Worm (Caenorhabditis elegans) whole organism, L1 larva: Measurements from ENCODE around the gene F44E2.7.

Experiments used
- C04F5.9 ChIP-seq: sonication (generic microtip); optimal IDR thresholded peaks from 2 replicates; lab custom pipeline; 2016; ENCODE audit warnings: missing genetic modification characterization, missing compliant biosample characterization
- Y116A8C.19 ChIP-seq: sonication (generic microtip); optimal IDR thresholded peaks from 2 replicates; lab custom pipeline; 2016; ENCODE audit warnings: missing compliant biosample characterization, missing genetic modification characterization, borderline replicate concordance
- alr-1 ChIP-seq: fragments of 200-800 bp; sonication (Bioruptor generic); optimal IDR thresholded peaks from 2 replicates; lab custom pipeline; 2018; ENCODE audit warnings: borderline replicate concordance, mild to moderate bottlenecking, missing genetic modification characterization, missing compliant biosample characterization
- aly-2 ChIP-seq: fragments of 150-350 bp; optimal IDR thresholded peaks from 2 replicates; lab custom pipeline; 2014; ENCODE audit warnings: missing biosample characterization, missing genetic modification characterization
- ama-1 ChIP-seq: fragments of 150-350 bp; optimal IDR thresholded peaks from 2 replicates; lab custom pipeline; 2014
- blmp-1 ChIP-seq: fragments of 150-350 bp; optimal IDR thresholded peaks from 2 replicates; lab custom pipeline; 2014; ENCODE audit warnings: missing biosample characterization, missing genetic modification characterization
- ceh-63 ChIP-seq: fragments of 200-800 bp; sonication (Bioruptor generic); optimal IDR thresholded peaks from 2 replicates; lab custom pipeline; 2018; ENCODE audit warnings: mild to moderate bottlenecking, missing genetic modification characterization, missing compliant biosample characterization
- ceh-8 ChIP-seq: fragments of 200-800 bp; sonication (Bioruptor generic); optimal IDR thresholded peaks from 2 replicates; lab custom pipeline; 2018; ENCODE audit warnings: mild to moderate bottlenecking, missing genetic modification characterization, moderate library complexity, missing compliant biosample characterization
- ceh-82 ChIP-seq, 3 experiments: fragments of 150-350 bp in 1 of 3; sonication (generic microtip) in 2 of 3; optimal IDR thresholded peaks; 2 replicates each; lab custom pipeline; 2014 to 2017; ENCODE audit warnings: missing biosample characterization in 3 of 3, missing genetic modification characterization in 3 of 3
- ceh-88 ChIP-seq: fragments of 200-800 bp; sonication (Bioruptor generic); IDR thresholded peaks from 2 replicates; pipeline ENCODE4 v1.3.6; 2022; ENCODE audit warnings: missing genetic modification characterization, missing compliant biosample characterization
- ces-1 ChIP-seq: fragments of 150-350 bp; optimal IDR thresholded peaks from 2 replicates; lab custom pipeline; 2014; ENCODE audit warnings: missing biosample characterization, missing genetic modification reagents, missing genetic modification characterization
- dpl-1 ChIP-seq, 3 experiments: fragments of 150-350 bp in 2 of 3; sonication (generic microtip) in 1 of 3; optimal IDR thresholded peaks; 2 replicates each; lab custom pipeline; 2014 to 2017; ENCODE audit warnings: missing biosample characterization in 3 of 3, missing genetic modification characterization in 3 of 3, missing genetic modification reagents in 3 of 3
- dsc-1 ChIP-seq: sonication (generic microtip); optimal IDR thresholded peaks from 2 replicates; lab custom pipeline; 2016; ENCODE audit warnings: mild to moderate bottlenecking, missing genetic modification characterization, missing compliant biosample characterization
- efl-1 ChIP-seq, 4 experiments: fragments of 150-350 bp; optimal IDR thresholded peaks in 3 of 4; peaks in 1 of 4; 1 replicate in 1 of 4; 2 replicates in 3 of 4; lab custom pipeline; 2014; ENCODE audit warnings: missing biosample characterization in 2 of 4, missing genetic modification characterization in 2 of 4, missing genetic modification reagents in 2 of 4
- egl-13 ChIP-seq: sonication (generic microtip); optimal IDR thresholded peaks from 2 replicates; lab custom pipeline; 2016; ENCODE audit warnings: missing genotype, missing genetic modification reagents, missing genetic modification characterization, missing compliant biosample characterization
- elt-2 ChIP-seq: sonication (generic microtip); optimal IDR thresholded peaks from 2 replicates; lab custom pipeline; 2016; ENCODE audit warnings: missing genetic modification characterization, mild to moderate bottlenecking, inconsistent platforms, missing compliant biosample characterization, missing genetic modification reagents
- elt-3 ChIP-seq, 6 experiments: fragments of 150-350 bp in 1 of 6; sonication (generic microtip); optimal IDR thresholded peaks; 2 replicates each; lab custom pipeline; 2017 to 2018; ENCODE audit warnings: missing biosample characterization in 6 of 6, missing genetic modification characterization in 6 of 6, inconsistent platforms in 1 of 6
- ets-5 ChIP-seq: fragments of 200-800 bp; sonication (Bioruptor generic); IDR thresholded peaks from 2 replicates; pipeline ENCODE4 v1.3.6; 2022; ENCODE audit warnings: missing genetic modification characterization, missing compliant biosample characterization
- fkh-10 ChIP-seq: sonication (generic microtip); optimal IDR thresholded peaks from 2 replicates; lab custom pipeline; 2017; ENCODE audit warnings: missing biosample characterization, missing genetic modification reagents, missing genetic modification characterization
- fkh-4 ChIP-seq: sonication (generic microtip); optimal IDR thresholded peaks from 2 replicates; lab custom pipeline; 2016; ENCODE audit warnings: missing compliant biosample characterization, missing genetic modification characterization, borderline replicate concordance
- fkh-8 ChIP-seq: sonication (generic microtip); optimal IDR thresholded peaks from 2 replicates; lab custom pipeline; 2016; ENCODE audit warnings: mild to moderate bottlenecking, missing genetic modification characterization, missing compliant biosample characterization
- hpl-2 ChIP-seq: fragments of 150-350 bp; optimal IDR thresholded peaks from 2 replicates; lab custom pipeline; 2014; ENCODE audit warnings: missing biosample characterization, missing genetic modification reagents, missing genetic modification characterization
- lin-14 ChIP-seq: fragments of 200-800 bp; sonication (Bioruptor generic); optimal IDR thresholded peaks from 2 replicates; lab custom pipeline; 2018; ENCODE audit warnings: mild to moderate bottlenecking, missing genetic modification characterization, moderate library complexity, missing compliant biosample characterization
- lin-15B ChIP-seq: fragments of 150-350 bp; sonication (generic microtip); optimal IDR thresholded peaks from 3 replicates; lab custom pipeline; 2014; ENCODE audit warnings: missing biosample characterization, missing genetic modification characterization
- lin-35 ChIP-seq, 2 experiments: fragments of 150-350 bp; optimal IDR thresholded peaks; 2 replicates each; lab custom pipeline; 2014; ENCODE audit warnings: missing biosample characterization in 2 of 2, missing genetic modification characterization in 2 of 2, missing genetic modification reagents in 2 of 2
- lsy-2 ChIP-seq, 2 experiments: fragments of 150-350 bp; optimal IDR thresholded peaks; 2 replicates each; lab custom pipeline; 2014; ENCODE audit warnings: missing biosample characterization in 2 of 2, missing genetic modification characterization in 2 of 2
- mdl-1 ChIP-seq, 2 experiments: fragments of 150-350 bp; optimal IDR thresholded peaks; 2 replicates each; lab custom pipeline; 2014 to 2017; ENCODE audit warnings: missing biosample characterization in 2 of 2, missing genetic modification characterization in 2 of 2, inconsistent platforms in 1 of 2
- mef-2 ChIP-seq: fragments of 150-350 bp; optimal IDR thresholded peaks from 2 replicates; lab custom pipeline; 2014; ENCODE audit warnings: missing biosample characterization, missing genetic modification characterization
- mep-1 ChIP-seq: fragments of 150-350 bp; optimal IDR thresholded peaks from 2 replicates; lab custom pipeline; 2014; ENCODE audit warnings: missing biosample characterization, missing genetic modification characterization
- nhr-12 ChIP-seq: sonication (generic microtip); optimal IDR thresholded peaks from 2 replicates; lab custom pipeline; 2017; ENCODE audit warnings: missing biosample characterization, missing genetic modification characterization
- nhr-20 ChIP-seq: sonication (generic microtip); optimal IDR thresholded peaks from 2 replicates; lab custom pipeline; 2016; ENCODE audit warnings: mild to moderate bottlenecking, missing genetic modification characterization, missing compliant biosample characterization
- nhr-28 ChIP-seq: fragments of 150-350 bp; optimal IDR thresholded peaks from 2 replicates; lab custom pipeline; 2014; ENCODE audit warnings: missing biosample characterization, missing genetic modification characterization
- nhr-47 ChIP-seq: sonication (generic microtip); optimal IDR thresholded peaks from 2 replicates; lab custom pipeline; 2016; ENCODE audit warnings: mild to moderate bottlenecking, missing genetic modification characterization, moderate library complexity, missing compliant biosample characterization
- nhr-71 ChIP-seq: sonication (generic microtip); optimal IDR thresholded peaks from 2 replicates; lab custom pipeline; 2016; ENCODE audit warnings: mild to moderate bottlenecking, missing genetic modification characterization, moderate library complexity, missing compliant biosample characterization
- nhr-77 ChIP-seq: fragments of 150-350 bp; optimal IDR thresholded peaks from 2 replicates; lab custom pipeline; 2014; ENCODE audit warnings: missing biosample characterization, missing genetic modification characterization
- nhr-84 ChIP-seq: sonication (generic microtip); optimal IDR thresholded peaks from 2 replicates; lab custom pipeline; 2017; ENCODE audit warnings: missing biosample characterization, missing genetic modification characterization
- nhr-90 ChIP-seq: sonication (generic microtip); optimal IDR thresholded peaks from 2 replicates; lab custom pipeline; 2016; ENCODE audit warnings: mild to moderate bottlenecking, missing genetic modification characterization, missing compliant biosample characterization; ENCODE audit not compliant: poor library complexity
- pag-3 ChIP-seq: sonication (generic microtip); optimal IDR thresholded peaks from 2 replicates; lab custom pipeline; 2017; ENCODE audit warnings: missing genetic modification characterization, mild to moderate bottlenecking, missing compliant biosample characterization, antibody characterized with exemption, borderline replicate concordance; ENCODE audit not compliant: insufficient read depth
- pqm-1 ChIP-seq: sonication (generic microtip); optimal IDR thresholded peaks from 3 replicates; lab custom pipeline; 2017; ENCODE audit warnings: missing biosample characterization, missing genetic modification characterization
- rnt-1 ChIP-seq: sonication (generic microtip); optimal IDR thresholded peaks from 2 replicates; lab custom pipeline; 2016; ENCODE audit warnings: mild to moderate bottlenecking, missing genetic modification characterization, moderate library complexity, missing compliant biosample characterization
- skn-1 ChIP-seq: fragments of 150-350 bp; optimal IDR thresholded peaks from 2 replicates; lab custom pipeline; 2014; ENCODE audit warnings: missing biosample characterization, missing genetic modification characterization
- snpc-4 ChIP-seq: fragments of 150-350 bp; optimal IDR thresholded peaks from 2 replicates; lab custom pipeline; 2014; ENCODE audit warnings: missing biosample characterization, missing genetic modification characterization
- sox-4 ChIP-seq: sonication (generic microtip); optimal IDR thresholded peaks from 2 replicates; lab custom pipeline; 2016; ENCODE audit warnings: missing genetic modification characterization, missing compliant biosample characterization
- sup-37 ChIP-seq: fragments of 200-800 bp; sonication (Bioruptor generic); optimal IDR thresholded peaks from 2 replicates; lab custom pipeline; 2018; ENCODE audit warnings: mild to moderate bottlenecking, missing genetic modification characterization, missing compliant biosample characterization
- tbx-2 ChIP-seq: sonication (generic microtip); optimal IDR thresholded peaks from 2 replicates; lab custom pipeline; 2016; ENCODE audit warnings: missing genetic modification characterization, missing compliant biosample characterization
- unc-130 ChIP-seq: fragments of 150-350 bp; optimal IDR thresholded peaks from 2 replicates; lab custom pipeline; 2017; ENCODE audit warnings: missing biosample characterization, missing genetic modification characterization, inconsistent platforms
- unc-30 ChIP-seq: sonication (generic microtip); optimal IDR thresholded peaks from 2 replicates; lab custom pipeline; 2017; ENCODE audit warnings: missing biosample characterization, missing genetic modification characterization
- vab-15 ChIP-seq: sonication (generic microtip); optimal IDR thresholded peaks from 2 replicates; lab custom pipeline; 2017; ENCODE audit warnings: missing genotype, mild to moderate bottlenecking, missing genetic modification characterization, missing compliant biosample characterization
- ztf-11 ChIP-seq, 2 experiments: sonication (generic microtip); optimal IDR thresholded peaks; 2 replicates each; lab custom pipeline; 2016 to 2017; ENCODE audit warnings: missing genetic modification characterization in 2 of 2, missing biosample characterization in 1 of 2, missing compliant biosample characterization in 1 of 2

Gene F44E2.7

DNA sequence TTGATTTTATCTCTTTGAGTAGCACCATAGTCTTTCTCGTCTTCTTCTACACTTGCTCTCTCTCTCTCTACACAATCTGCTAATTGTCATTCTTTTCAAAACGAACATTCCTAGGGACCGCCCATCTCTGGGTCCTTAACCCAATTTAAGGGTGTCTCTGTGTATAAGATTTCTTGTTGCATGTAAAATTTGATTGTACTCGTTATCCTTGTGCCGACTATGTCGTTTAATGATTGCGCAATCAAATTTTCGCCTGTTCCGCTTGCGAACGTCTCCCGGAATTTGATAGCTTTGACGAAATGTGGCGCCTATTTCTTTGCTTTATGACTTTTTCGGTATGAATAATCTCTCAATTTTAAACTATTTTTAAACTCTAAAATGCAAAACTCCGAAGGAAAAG is 37.2 kb downstream of the F44E2.7 start:
- TF ChIP-seq fkh-10 (GFP tag; lab: Kevin White, UChicago) (peak; percentile 36), elt-2 (no peak), lin-14 (GFP tag; lab: Kevin White, UChicago) (peak; percentile 53)

DNA sequence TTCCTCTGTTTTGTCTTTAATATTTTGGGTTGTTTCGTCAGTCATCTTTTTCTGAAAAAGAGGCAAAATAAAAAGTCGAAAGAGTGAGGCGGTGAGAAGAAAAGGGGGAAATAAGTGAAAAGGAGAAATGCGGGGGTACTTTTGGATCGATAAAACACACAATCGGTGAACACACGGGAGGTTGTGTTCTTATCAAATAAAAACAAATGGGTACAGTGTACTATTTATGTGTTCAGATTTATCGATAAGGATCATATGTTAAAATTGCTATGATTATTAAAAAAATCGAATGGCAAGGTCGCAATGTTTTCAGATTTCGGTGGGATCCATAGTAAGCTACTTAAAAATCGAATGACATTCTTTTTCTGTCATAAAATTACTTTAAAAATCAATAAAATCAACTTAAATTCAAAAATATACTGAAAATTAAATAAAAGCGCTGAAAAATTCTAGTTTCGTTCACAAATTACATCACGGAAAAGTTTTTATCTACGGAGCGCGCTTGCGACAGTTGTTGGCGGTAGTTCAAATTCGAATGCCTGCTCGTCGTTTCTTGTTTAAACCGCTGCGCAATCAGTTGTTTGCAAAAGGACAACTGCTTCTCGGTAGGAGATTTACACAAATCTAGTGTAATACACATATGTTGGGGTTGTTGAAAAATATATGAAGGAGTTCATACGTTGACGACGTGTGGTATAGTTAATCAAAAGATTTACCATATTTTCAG is 38.9 kb downstream of the F44E2.7 start, which contains the start of gene prx-19:
Gene prx-19, minus strand, starts transcription at position 51 of the 727 bp plus-strand sequence.
- no peak for TF ChIP-seq unc-30 (tag; lab: Kevin White, UChicago)
- TF ChIP-seq Y116A8C.19 (tag; lab: Kevin White, UChicago) = no peak
- no peak for TF ChIP-seq C04F5.9 (tag; lab: Kevin White, UChicago)
- no peak for TF ChIP-seq aly-2 (tag; lab: Kevin White, UChicago)
- TF ChIP-seq ceh-88 (GFP tag; lab: Robert Waterston, UW) = no peak
- TF ChIP-seq blmp-1 (tag; lab: Kevin White, UChicago) = peak; percentile 54
- peak; percentile 46 for TF ChIP-seq lin-15B (tag; lab: Kevin White, UChicago)
- no peak for TF ChIP-seq ceh-63 (GFP tag; lab: Kevin White, UChicago)
- TF ChIP-seq ceh-82 (tag; optimal IDR thresholded peaks at IDR 0.05; lab: Kevin White, UChicago) = peak in 2 of 3 experiments; percentile 36 to 67
- TF ChIP-seq nhr-90 (tag; lab: Kevin White, UChicago) = peak; percentile 47
- no peak for TF ChIP-seq ztf-11 (tag; optimal IDR thresholded peaks at IDR 0.05; lab: Kevin White, UChicago)
- peak; percentile 90 to 94 (median 93) for TF ChIP-seq dpl-1 (GFP tag; optimal IDR thresholded peaks at IDR 0.05; lab: Kevin White, UChicago)
- no peak for TF ChIP-seq nhr-28 (tag; lab: Kevin White, UChicago)
- no peak for TF ChIP-seq mef-2 (tag; lab: Kevin White, UChicago)
- TF ChIP-seq alr-1 (tag; lab: Kevin White, UChicago) = no peak
- no peak for TF ChIP-seq sox-4 (tag; lab: Kevin White, UChicago)
- TF ChIP-seq nhr-84 (tag; lab: Kevin White, UChicago) = no peak
- TF ChIP-seq ets-5 (GFP tag; lab: Robert Waterston, UW) = no peak
- TF ChIP-seq unc-130 (tag; lab: Kevin White, UChicago) = peak; percentile 21
- TF ChIP-seq mdl-1 (tag; optimal IDR thresholded peaks at IDR 0.05; lab: Kevin White, UChicago) = peak in 1 of 2 experiments; percentile 38
- TF ChIP-seq nhr-20 (tag; lab: Kevin White, UChicago) = peak; percentile 68
- peak; percentile 22 for TF ChIP-seq snpc-4 (tag; lab: Kevin White, UChicago)
- peak; percentile 47 to 79 for TF ChIP-seq lsy-2 (tag; optimal IDR thresholded peaks at IDR 0.05; lab: Kevin White, UChicago)
- no peak for TF ChIP-seq ceh-8 (GFP tag; lab: Kevin White, UChicago)
- peak; percentile 54 for TF ChIP-seq nhr-47 (tag; lab: Kevin White, UChicago)
- TF ChIP-seq elt-3 (tag; optimal IDR thresholded peaks at IDR 0.05; lab: Kevin White, UChicago) = peak in 1 of 6 experiments; percentile 45
- no peak for TF ChIP-seq hpl-2 (GFP tag; lab: Kevin White, UChicago)
- no peak for TF ChIP-seq sup-37 (GFP tag; lab: Kevin White, UChicago)
- peak; percentile 58 for TF ChIP-seq nhr-71 (tag; lab: Kevin White, UChicago)
- TF ChIP-seq rnt-1 (tag; lab: Kevin White, UChicago) = peak; percentile 57
- no peak for TF ChIP-seq egl-13 (tag; lab: Kevin White, UChicago)
- no peak for TF ChIP-seq pag-3
- TF ChIP-seq skn-1 = peak; percentile 68
- TF ChIP-seq fkh-4 (tag; lab: Kevin White, UChicago) = no peak
- no peak for TF ChIP-seq nhr-77 (tag; lab: Kevin White, UChicago)
- TF ChIP-seq efl-1 (optimal IDR thresholded peaks at IDR 0.05; lab: Kevin White, UChicago) = peak; percentile 90 to 95
- TF ChIP-seq efl-1 (GFP tag; optimal IDR thresholded peaks at IDR 0.05 in 1 of 2; lab: Kevin White, UChicago) = peak; percentile 95 to 100
- no peak for TF ChIP-seq vab-15
- no peak for TF ChIP-seq fkh-8
- peak; percentile 66 for TF ChIP-seq mep-1 (tag; lab: Kevin White, UChicago)
- peak; percentile 49 for TF ChIP-seq tbx-2 (tag; lab: Kevin White, UChicago)
- TF ChIP-seq nhr-12 (tag; lab: Kevin White, UChicago) = no peak
- TF ChIP-seq pqm-1 (tag; lab: Kevin White, UChicago) = no peak
- TF ChIP-seq ama-1 (lab: Kevin White, UChicago) = no peak
- peak; percentile 94 to 98 for TF ChIP-seq lin-35 (GFP tag; optimal IDR thresholded peaks at IDR 0.05; lab: Kevin White, UChicago)
- TF ChIP-seq ces-1 (GFP tag; lab: Kevin White, UChicago) = no peak
- TF ChIP-seq dsc-1 (tag; lab: Kevin White, UChicago) = peak; percentile 45
